Worm (Caenorhabditis elegans) whole organism, L4/young adult: ENCODE measurements around the gene F55B12.2.

Experiments
- W03F9.2 ChIP-seq: fragments of 150-350 bp; optimal IDR thresholded peaks from 2 replicates; lab custom pipeline; 2014; ENCODE audit warnings: missing biosample characterization, missing genetic modification characterization
- dao-5 ChIP-seq: sonication (generic microtip); optimal IDR thresholded peaks from 2 replicates; lab custom pipeline; 2016; ENCODE audit warnings: missing genotype, missing genetic modification characterization, moderate library complexity, missing compliant biosample characterization

ce11 chrV:13812931-13813330 lies 3.8 kb downstream of the F55B12.2 start, which contains the start of gene ceh-24:
- no peak for TF ChIP-seq dao-5
- no peak for TF ChIP-seq W03F9.2
